Fruit fly (Drosophila melanogaster): ENCODE results near the gene Osi8.

DNA sequence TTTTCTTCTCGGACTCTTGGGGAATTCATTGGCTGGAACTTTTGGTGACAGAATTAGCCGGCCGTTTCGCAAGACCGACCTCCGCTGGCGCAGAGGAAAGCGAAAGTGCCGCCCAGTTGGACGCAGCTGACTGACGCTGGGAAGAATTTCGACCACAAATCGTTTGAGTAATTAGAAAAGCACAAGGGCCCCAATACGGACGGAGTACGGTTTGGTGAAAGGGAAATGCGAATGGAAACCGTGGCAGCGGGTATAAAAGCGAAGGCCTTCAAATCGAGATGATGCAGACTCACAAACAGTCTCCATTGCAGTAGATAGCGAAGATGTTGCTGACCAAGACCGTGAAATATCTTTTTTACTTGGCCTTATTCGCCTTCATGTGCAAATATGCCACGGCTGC, 50.0 kb downstream of the Osi8 start, which contains the start of gene Osi16:
- TF ChIP-seq ttk (optimal IDR thresholded peaks at IDR 0.05) (no peak), psq (optimal IDR thresholded peaks at IDR 0.05) (no peak), insv (optimal IDR thresholded peaks at IDR 0.05) (no peak), Sin3A (optimal IDR thresholded peaks at IDR 0.05) (no peak)

Data from Kc167 (cell line).